Worm (Caenorhabditis elegans) whole organism, L4 larva: ENCODE data around the gene F07D3.3.
A peak's percentile ranks its signal among the peaks of the same experiment; 100 is the strongest.

Experiments
- D1046.2 ChIP-seq: fragments of 200-800 bp; sonication (Bioruptor generic); IDR thresholded peaks from 2 replicates; pipeline ENCODE4 v1.3.6; 2022; ENCODE audit warnings: missing genetic modification characterization, missing compliant biosample characterization
- F10B5.3 ChIP-seq: sonication (generic microtip); optimal IDR thresholded peaks from 2 replicates; lab custom pipeline; 2016; ENCODE audit warnings: mild to moderate bottlenecking, missing genetic modification characterization, missing compliant biosample characterization
- F37D6.2 ChIP-seq: sonication (generic microtip); optimal IDR thresholded peaks from 2 replicates; lab custom pipeline; 2016; ENCODE audit warnings: mild to moderate bottlenecking, missing genetic modification characterization, missing compliant biosample characterization
- F49E8.2 ChIP-seq: sonication (generic microtip); optimal IDR thresholded peaks from 2 replicates; lab custom pipeline; 2016; ENCODE audit warnings: missing compliant biosample characterization, mild to moderate bottlenecking, missing genetic modification characterization, borderline replicate concordance
- Y105C5A.15 ChIP-seq: fragments of 200-800 bp; sonication (Bioruptor generic); IDR thresholded peaks from 2 replicates; pipeline ENCODE4 v1.3.6; 2022; ENCODE audit warnings: missing genetic modification characterization, missing compliant biosample characterization
- Y48G9A.11 ChIP-seq: fragments of 200-800 bp; sonication (Bioruptor generic); IDR thresholded peaks from 2 replicates; pipeline ENCODE4 v1.3.6; 2022; ENCODE audit warnings: missing genetic modification reagents, missing genetic modification characterization, missing compliant biosample characterization
- Y5F2A.4 ChIP-seq: fragments of 200-800 bp; sonication (Bioruptor generic); optimal IDR thresholded peaks from 2 replicates; lab custom pipeline; 2018; ENCODE audit warnings: mild to moderate bottlenecking, missing genetic modification characterization, missing compliant biosample characterization
- Y75B8A.6 ChIP-seq: fragments of 200-800 bp; sonication (Bioruptor generic); IDR thresholded peaks from 2 replicates; pipeline ENCODE4 v1.3.6; 2022; ENCODE audit warnings: missing genetic modification reagents, missing genetic modification characterization, missing compliant biosample characterization
- ZK337.2 ChIP-seq: fragments of 200-800 bp; sonication (Bioruptor generic); IDR thresholded peaks from 2 replicates; pipeline ENCODE4 v1.3.6; 2022; ENCODE audit warnings: missing genetic modification reagents, missing genetic modification characterization, missing compliant biosample characterization
- ZK546.5 ChIP-seq, 2 experiments: sonication (generic microtip); optimal IDR thresholded peaks; 2 replicates each; lab custom pipeline; 2017; ENCODE audit warnings: missing biosample characterization in 2 of 2, missing genetic modification characterization in 2 of 2
- aly-2 ChIP-seq: sonication (generic microtip); optimal IDR thresholded peaks from 2 replicates; lab custom pipeline; 2018; ENCODE audit warnings: missing biosample characterization, missing genetic modification characterization
- ceh-32 ChIP-seq: sonication (generic microtip); optimal IDR thresholded peaks from 2 replicates; lab custom pipeline; 2016; ENCODE audit warnings: mild to moderate bottlenecking, missing genetic modification characterization, missing compliant biosample characterization; ENCODE audit not compliant: poor library complexity
- ceh-62 ChIP-seq: sonication (generic microtip); optimal IDR thresholded peaks from 2 replicates; lab custom pipeline; 2017; ENCODE audit warnings: missing biosample characterization, missing genetic modification characterization
- daf-12 ChIP-seq: fragments of 150-350 bp; optimal IDR thresholded peaks from 2 replicates; lab custom pipeline; 2014; ENCODE audit warnings: missing biosample characterization, missing genetic modification reagents, missing genetic modification characterization
- daf-16 ChIP-seq, 3 experiments: sonication (generic microtip); optimal IDR thresholded peaks; 2 replicates each; lab custom pipeline; 2016 to 2017; ENCODE audit warnings: missing genetic modification characterization in 3 of 3, missing genetic modification reagents in 3 of 3, mild to moderate bottlenecking in 2 of 3, missing compliant biosample characterization in 2 of 3, missing biosample characterization in 1 of 3, moderate library complexity in 1 of 3
- daf-8 ChIP-seq: fragments of 200-800 bp; sonication (Bioruptor generic); IDR thresholded peaks from 2 replicates; pipeline ENCODE4 v1.3.6; 2022; ENCODE audit warnings: missing genetic modification characterization, missing compliant biosample characterization
- dmd-6 ChIP-seq: fragments of 200-800 bp; sonication (Bioruptor generic); IDR thresholded peaks from 2 replicates; pipeline ENCODE4 v1.3.6; 2022; ENCODE audit warnings: missing genetic modification reagents, missing genetic modification characterization, missing compliant biosample characterization
- duxl-1 ChIP-seq: sonication (generic microtip); optimal IDR thresholded peaks from 2 replicates; lab custom pipeline; 2016; ENCODE audit warnings: mild to moderate bottlenecking, missing genetic modification characterization, moderate library complexity, missing compliant biosample characterization; ENCODE audit not compliant: poor library complexity
- dve-1 ChIP-seq: sonication (generic microtip); optimal IDR thresholded peaks from 2 replicates; lab custom pipeline; 2017; ENCODE audit warnings: antibody characterized with exemption, mild to moderate bottlenecking, missing genetic modification characterization, missing compliant biosample characterization; ENCODE audit not compliant: insufficient read depth
- egl-27 ChIP-seq: sonication (generic microtip); optimal IDR thresholded peaks from 3 replicates; lab custom pipeline; 2017; ENCODE audit warnings: missing biosample characterization, missing genetic modification reagents, missing genetic modification characterization
- egl-43 ChIP-seq: fragments of 200-800 bp; sonication (Bioruptor generic); IDR thresholded peaks from 2 replicates; pipeline ENCODE4 v1.3.6; 2022; ENCODE audit warnings: missing genetic modification reagents, missing genetic modification characterization, missing compliant biosample characterization
- hmg-1.1 ChIP-seq: fragments of 200-800 bp; sonication (Bioruptor generic); IDR thresholded peaks from 2 replicates; pipeline ENCODE4 v1.3.6; 2022; ENCODE audit warnings: missing genetic modification reagents, missing genetic modification characterization, missing compliant biosample characterization
- jun-1 ChIP-seq: fragments of 150-350 bp; optimal IDR thresholded peaks from 2 replicates; lab custom pipeline; 2014; ENCODE audit warnings: missing biosample characterization, missing genetic modification reagents, missing genetic modification characterization
- lin-13 ChIP-seq: fragments of 150-350 bp; optimal IDR thresholded peaks from 2 replicates; lab custom pipeline; 2014; ENCODE audit warnings: missing biosample characterization, missing genetic modification reagents, missing genetic modification characterization
- lin-15B ChIP-seq: fragments of 150-350 bp; sonication (generic microtip); optimal IDR thresholded peaks from 3 replicates; lab custom pipeline; 2014; ENCODE audit warnings: missing biosample characterization, missing genetic modification characterization
- lin-29 ChIP-seq: fragments of 200-800 bp; sonication (Bioruptor generic); IDR thresholded peaks from 2 replicates; pipeline ENCODE4 v1.3.6; 2022; ENCODE audit warnings: missing genetic modification reagents, missing genetic modification characterization, missing compliant biosample characterization
- lin-39 ChIP-seq: fragments of 150-350 bp; optimal IDR thresholded peaks from 2 replicates; lab custom pipeline; 2014; ENCODE audit warnings: missing biosample characterization, missing genetic modification reagents, missing genetic modification characterization
- lir-3 ChIP-seq: sonication (generic microtip); optimal IDR thresholded peaks from 2 replicates; lab custom pipeline; 2016; ENCODE audit warnings: mild to moderate bottlenecking, missing genetic modification characterization, missing compliant biosample characterization
- lsy-2 ChIP-seq, 2 experiments: fragments of 150-350 bp in 1 of 2; sonication (generic microtip) in 1 of 2; optimal IDR thresholded peaks; 2 replicates each; lab custom pipeline; 2014 to 2017; ENCODE audit warnings: missing biosample characterization in 2 of 2, missing genetic modification characterization in 2 of 2
- madf-5 ChIP-seq, 2 experiments: fragments of 200-800 bp; sonication (Bioruptor generic); IDR thresholded peaks; 2 replicates each; pipeline ENCODE4 v1.3.6; 2022; ENCODE audit warnings: missing compliant biosample characterization in 2 of 2, missing genetic modification characterization in 2 of 2
- madf-9 ChIP-seq: fragments of 200-800 bp; sonication (Bioruptor generic); conservative IDR thresholded peaks from 2 replicates; pipeline ENCODE4 v1.3.6; 2022; ENCODE audit warnings: missing genetic modification reagents, missing genetic modification characterization, missing compliant biosample characterization
- mes-2 ChIP-seq: sonication (generic microtip); optimal IDR thresholded peaks from 2 replicates; lab custom pipeline; 2016; ENCODE audit warnings: missing genotype, mild to moderate bottlenecking, missing genetic modification characterization, missing compliant biosample characterization; ENCODE audit not compliant: poor library complexity, severe bottlenecking
- mxl-2 ChIP-seq: fragments of 200-800 bp; sonication (Bioruptor generic); conservative IDR thresholded peaks from 2 replicates; pipeline ENCODE4 v1.3.6; 2022; ENCODE audit warnings: missing genetic modification reagents, missing genetic modification characterization, missing compliant biosample characterization
- mxl-3 ChIP-seq: fragments of 200-800 bp; sonication (Bioruptor generic); optimal IDR thresholded peaks from 2 replicates; lab custom pipeline; 2018; ENCODE audit warnings: mild to moderate bottlenecking, missing genetic modification characterization, missing compliant biosample characterization
- nhr-111 ChIP-seq: fragments of 200-800 bp; sonication (Bioruptor generic); optimal IDR thresholded peaks from 2 replicates; lab custom pipeline; 2018; ENCODE audit warnings: mild to moderate bottlenecking, missing genetic modification characterization, missing compliant biosample characterization
- nhr-28 ChIP-seq: fragments of 150-350 bp; optimal IDR thresholded peaks from 2 replicates; lab custom pipeline; 2014; ENCODE audit warnings: missing biosample characterization, missing genetic modification characterization
- nhr-41 ChIP-seq: fragments of 200-800 bp; sonication (Bioruptor generic); IDR thresholded peaks from 2 replicates; pipeline ENCODE4 v1.3.6; 2022; ENCODE audit warnings: missing genetic modification reagents, missing genetic modification characterization, missing compliant biosample characterization
- nhr-42 ChIP-seq: fragments of 200-800 bp; sonication (Bioruptor generic); IDR thresholded peaks from 2 replicates; pipeline ENCODE4 v1.3.6; 2022; ENCODE audit warnings: missing genetic modification characterization, missing compliant biosample characterization
- nhr-77 ChIP-seq: fragments of 150-350 bp; optimal IDR thresholded peaks from 2 replicates; lab custom pipeline; 2014; ENCODE audit warnings: missing biosample characterization, missing genetic modification characterization
- pqm-1 ChIP-seq: sonication (generic microtip); optimal IDR thresholded peaks from 2 replicates; lab custom pipeline; 2017; ENCODE audit warnings: missing biosample characterization, missing genetic modification characterization
- rbr-2 ChIP-seq: sonication (generic microtip); optimal IDR thresholded peaks from 2 replicates; lab custom pipeline; 2016; ENCODE audit warnings: missing genotype, missing genetic modification characterization, missing compliant biosample characterization
- sdz-12 ChIP-seq: fragments of 200-800 bp; sonication (Bioruptor generic); optimal IDR thresholded peaks from 2 replicates; lab custom pipeline; 2018; ENCODE audit warnings: mild to moderate bottlenecking, missing genetic modification characterization, missing compliant biosample characterization
- set-16 ChIP-seq: fragments of 200-800 bp; sonication (Bioruptor generic); IDR thresholded peaks from 2 replicates; pipeline ENCODE4 v1.3.6; 2022; ENCODE audit warnings: missing genetic modification reagents, missing genetic modification characterization, missing compliant biosample characterization
- snpc-4 ChIP-seq: fragments of 150-350 bp; optimal IDR thresholded peaks from 2 replicates; lab custom pipeline; 2014; ENCODE audit warnings: missing biosample characterization, missing genetic modification characterization
- spr-3 ChIP-seq: fragments of 200-800 bp; sonication (Bioruptor generic); optimal IDR thresholded peaks from 2 replicates; lab custom pipeline; 2018; ENCODE audit warnings: mild to moderate bottlenecking, missing genetic modification characterization, missing compliant biosample characterization
- unc-62 ChIP-seq, 3 experiments: fragments of 150-350 bp in 1 of 3; sonication (generic microtip); optimal IDR thresholded peaks in 2 of 3; peaks in 1 of 3; 1 replicate in 1 of 3; 2 replicates in 2 of 3; lab custom pipeline; 2014 to 2017; ENCODE audit warnings: missing biosample characterization in 3 of 3, missing genetic modification characterization in 3 of 3, missing genetic modification reagents in 3 of 3, missing genotype in 1 of 3
- zfp-3 ChIP-seq: fragments of 200-800 bp; sonication (Bioruptor generic); conservative IDR thresholded peaks from 2 replicates; pipeline ENCODE4 v1.3.6; 2022; ENCODE audit warnings: missing genetic modification reagents, missing genetic modification characterization, missing compliant biosample characterization
- zip-2 ChIP-seq: fragments of 150-350 bp; optimal IDR thresholded peaks from 2 replicates; lab custom pipeline; 2014; ENCODE audit warnings: missing biosample characterization, missing genetic modification characterization
- ztf-11 ChIP-seq: fragments of 150-350 bp; optimal IDR thresholded peaks from 2 replicates; lab custom pipeline; 2014; ENCODE audit warnings: missing biosample characterization, missing genetic modification characterization
- ztf-7 ChIP-seq: fragments of 150-350 bp; optimal IDR thresholded peaks from 2 replicates; lab custom pipeline; 2014; ENCODE audit warnings: missing biosample characterization, missing genetic modification characterization

The F07D3.3 gene

ce11 chrV:9491440-9492160 lies 29.1 kb upstream of the F07D3.3 start, which contains the start of gene K06A4.7 (continued):
- TF ChIP-seq zip-2 (tag; lab: Kevin White, UChicago) (no peak), zfp-3 (no peak), lin-15B (tag; lab: Kevin White, UChicago) (no peak), daf-12 (tag; lab: Kevin White, UChicago) (no peak), F49E8.2 (no peak), ceh-62 (tag; lab: Kevin White, UChicago) (no peak), sdz-12 (GFP tag; lab: Kevin White, UChicago) (no peak), nhr-111 (no peak), egl-43 (no peak), dmd-6 (peak; percentile 51), jun-1 (tag; lab: Kevin White, UChicago) (no peak), dve-1 (peak; percentile 21), madf-5 (GFP tag; IDR thresholded peaks at IDR 0.05; lab: Robert Waterston, UW) (no peak), ZK546.5 (tag; optimal IDR thresholded peaks at IDR 0.05; lab: Kevin White, UChicago) (no peak), lsy-2 (tag; optimal IDR thresholded peaks at IDR 0.05; lab: Kevin White, UChicago) (no peak), lin-29 (no peak), spr-3 (no peak), nhr-77 (tag; lab: Kevin White, UChicago) (no peak), egl-27 (tag; lab: Kevin White, UChicago) (no peak), D1046.2 (GFP tag; lab: Robert Waterston, UW) (no peak), nhr-42 (GFP tag; lab: Robert Waterston, UW) (no peak), Y5F2A.4 (no peak), ztf-11 (tag; lab: Kevin White, UChicago) (no peak), mxl-2 (GFP tag; lab: Robert Waterston, UW) (no peak), rbr-2 (tag; lab: Kevin White, UChicago) (no peak), aly-2 (tag; lab: Kevin White, UChicago) (no peak), unc-62 (GFP tag; optimal IDR thresholded peaks at IDR 0.05 in 1 of 2; lab: Kevin White, UChicago) (no peak), unc-62 (tag; optimal IDR thresholded peaks at IDR 0.05; lab: Kevin White, UChicago) (no peak), ceh-32 (no peak), snpc-4 (tag; lab: Kevin White, UChicago) (no peak), set-16 (no peak), F10B5.3 (tag; lab: Kevin White, UChicago) (no peak), daf-8 (GFP tag; lab: Robert Waterston, UW) (no peak), mxl-3 (GFP tag; lab: Kevin White, UChicago) (no peak), mes-2 (no peak), ztf-7 (no peak), Y105C5A.15 (GFP tag; lab: Robert Waterston, UW) (no peak), hmg-1.1 (GFP tag; lab: Robert Waterston, UW) (no peak), Y48G9A.11 (no peak), pqm-1 (no peak), lin-13 (no peak), Y75B8A.6 (GFP tag; lab: Robert Waterston, UW) (no peak), nhr-28 (tag; lab: Kevin White, UChicago) (peak; percentile 48)

- TF ChIP-seq daf-16 (GFP tag; optimal IDR thresholded peaks at IDR 0.05; lab: Kevin White, UChicago) (no peak), daf-16 (tag; optimal IDR thresholded peaks at IDR 0.05; lab: Kevin White, UChicago) (peak; percentile 64), nhr-41 (no peak), lin-39 (no peak), ZK337.2 (GFP tag; lab: Robert Waterston, UW) (no peak), nhr-77 (tag; lab: Kevin White, UChicago) (peak; percentile 36), sdz-12 (GFP tag; lab: Kevin White, UChicago) (no peak), mes-2 (no peak), ztf-7 (no peak), F37D6.2 (tag; lab: Kevin White, UChicago) (no peak), duxl-1 (tag; lab: Kevin White, UChicago) (no peak), nhr-111 (no peak), nhr-28 (tag; lab: Kevin White, UChicago) (peak; percentile 13), set-16 (no peak), madf-9 (GFP tag; lab: Robert Waterston, UW) (no peak), lir-3 (no peak), unc-62 (GFP tag; optimal IDR thresholded peaks at IDR 0.05 in 1 of 2; lab: Kevin White, UChicago) (no peak), unc-62 (tag; optimal IDR thresholded peaks at IDR 0.05; lab: Kevin White, UChicago) (no peak)
Measured at ce11 chrV:9489411-9489810, 26.9 kb upstream of the F07D3.3 start, which contains the start of gene K06A4.10. Gene K06A4.10, minus strand, starts transcription at chrV:9489800.
